Worm (Caenorhabditis elegans) whole organism, L4 larva: ENCODE data around the gene K01D12.15.

Source experiments
- F49E8.2 ChIP-seq: sonication (generic microtip); optimal IDR thresholded peaks from 2 replicates; lab custom pipeline; 2016; ENCODE audit warnings: missing compliant biosample characterization, mild to moderate bottlenecking, missing genetic modification characterization, borderline replicate concordance
- lin-15B ChIP-seq: fragments of 150-350 bp; sonication (generic microtip); optimal IDR thresholded peaks from 3 replicates; lab custom pipeline; 2014; ENCODE audit warnings: missing biosample characterization, missing genetic modification characterization
- nhr-42 ChIP-seq: fragments of 200-800 bp; sonication (Bioruptor generic); IDR thresholded peaks from 2 replicates; pipeline ENCODE4 v1.3.6; 2022; ENCODE audit warnings: missing genetic modification characterization, missing compliant biosample characterization
- tag-97 ChIP-seq: fragments of 200-800 bp; sonication (Bioruptor generic); IDR thresholded peaks from 2 replicates; pipeline ENCODE4 v1.3.6; 2022; ENCODE audit warnings: missing genetic modification characterization, missing compliant biosample characterization
- unc-62 ChIP-seq, 3 experiments: fragments of 150-350 bp in 1 of 3; sonication (generic microtip); optimal IDR thresholded peaks in 2 of 3; peaks in 1 of 3; 1 replicate in 1 of 3; 2 replicates in 2 of 3; lab custom pipeline; 2014 to 2017; ENCODE audit warnings: missing biosample characterization in 3 of 3, missing genetic modification characterization in 3 of 3, missing genetic modification reagents in 3 of 3, missing genotype in 1 of 3

DNA sequence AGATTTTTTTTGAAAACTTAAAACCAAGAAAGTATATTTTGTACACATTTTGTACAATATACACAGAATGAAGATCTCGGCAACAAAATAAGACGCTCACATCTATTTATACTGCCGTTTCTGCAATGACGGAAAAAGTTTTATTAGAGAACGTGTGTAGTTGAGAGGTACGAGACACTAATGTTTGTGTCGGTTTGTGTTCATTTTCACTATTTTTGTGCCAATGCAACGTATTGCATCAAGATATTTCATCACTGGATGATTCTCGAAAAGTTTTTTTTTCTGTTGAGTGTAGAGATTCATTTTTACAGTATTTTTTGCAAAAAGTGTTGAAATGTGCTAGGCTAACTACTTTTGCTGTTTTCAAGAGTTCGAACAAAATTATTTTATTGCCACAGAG lies 22.7 kb downstream of the K01D12.15 start:
- TF ChIP-seq lin-15B (no peak), unc-62 (GFP tag; optimal IDR thresholded peaks at IDR 0.05 in 1 of 2; lab: Kevin White, UChicago) (no peak), unc-62 (tag; optimal IDR thresholded peaks at IDR 0.05; lab: Kevin White, UChicago) (no peak), F49E8.2 (tag; lab: Kevin White, UChicago) (no peak), nhr-42 (GFP tag; lab: Robert Waterston, UW) (no peak), tag-97 (no peak)
